Fruit fly (Drosophila melanogaster): ENCODE data around the gene CG11911.

The CG11911 gene

dm6 chr2L:273603-274002 is 47.4 kb downstream of the CG11911 start, which contains the start of the genes mbm and CG11555 (continued):
- TF ChIP-seq CG4617 (GFP tag; optimal IDR thresholded peaks at IDR 0.05; ENCODE audit: borderline replicate concordance) (peak; percentile 10), nau (GFP tag; optimal IDR thresholded peaks at IDR 0.05) (no peak), CG18476 (GFP tag; optimal IDR thresholded peaks at IDR 0.05) (no peak), da (GFP tag; optimal IDR thresholded peaks at IDR 0.05) (no peak), CG12104 (GFP tag; optimal IDR thresholded peaks at IDR 0.05) (no peak), CG7556 (GFP tag; optimal IDR thresholded peaks at IDR 0.05) (no peak), Drgx (GFP tag; IDR thresholded peaks at IDR 0.05) (no peak), gsb (GFP tag; IDR thresholded peaks at IDR 0.05) (no peak), CG10209 (GFP tag; optimal IDR thresholded peaks at IDR 0.05) (no peak), CG6689 (GFP tag; IDR thresholded peaks at IDR 0.05) (no peak), Bdp1 (GFP tag; optimal IDR thresholded peaks at IDR 0.05) (no peak), Sox102F (GFP tag; optimal IDR thresholded peaks at IDR 0.05) (no peak), CG6791 (GFP tag; IDR thresholded peaks at IDR 0.05; ENCODE audit: partially characterized antibody) (no peak), ftz-f1 (GFP tag; optimal IDR thresholded peaks at IDR 0.05) (no peak), ab (GFP tag; optimal IDR thresholded peaks at IDR 0.05) (no peak), grau (tag; optimal IDR thresholded peaks at IDR 0.05) (peak; percentile 60), aop (GFP tag; IDR thresholded peaks at IDR 0.05) (no peak), HHEX (GFP tag; optimal IDR thresholded peaks at IDR 0.05) (no peak), Meics (GFP tag; optimal IDR thresholded peaks at IDR 0.05) (peak; percentile 40), E2f1 (GFP tag; IDR thresholded peaks at IDR 0.05) (no peak), Fer2 (tag; optimal IDR thresholded peaks at IDR 0.05) (no peak), Sox100B (GFP tag; optimal IDR thresholded peaks at IDR 0.05) (no peak), luna (GFP tag; optimal IDR thresholded peaks at IDR 0.05) (no peak), Ravus (GFP tag; IDR thresholded peaks at IDR 0.05) (no peak), ham (GFP tag; IDR thresholded peaks at IDR 0.05) (no peak), gcm (GFP tag; optimal IDR thresholded peaks at IDR 0.05) (peak; percentile 10), cas (GFP tag; IDR thresholded peaks at IDR 0.05) (no peak), unc-4 (GFP tag; IDR thresholded peaks at IDR 0.05; ENCODE audit: partially characterized antibody) (peak; percentile 70; the same call in 1 of the 2 replicates), onecut (GFP tag; IDR thresholded peaks at IDR 0.05) (no peak), Atf6 (GFP tag; IDR thresholded peaks at IDR 0.05) (no peak), ewg (GFP tag; optimal IDR thresholded peaks at IDR 0.05) (no peak), fd3F (GFP tag; optimal IDR thresholded peaks at IDR 0.05) (no peak), Eip74EF (GFP tag; optimal IDR thresholded peaks at IDR 0.05) (no peak), C15 (GFP tag; IDR thresholded peaks at IDR 0.05) (no peak), CG18619 (GFP tag; optimal IDR thresholded peaks at IDR 0.05) (no peak), CG12299 (tag; optimal IDR thresholded peaks at IDR 0.05) (no peak), CG2889 (GFP tag; IDR thresholded peaks at IDR 0.05) (no peak), sens (GFP tag) (no peak), CG10267 (tag; optimal IDR thresholded peaks at IDR 0.05) (peak; percentile 6), slp2 (GFP tag; optimal IDR thresholded peaks at IDR 0.05) (no peak), CG6765 (GFP tag; optimal IDR thresholded peaks at IDR 0.05) (no peak), CG42726 (GFP tag; IDR thresholded peaks at IDR 0.05; ENCODE audit: partially characterized antibody) (no peak), Doc2 (GFP tag; IDR thresholded peaks at IDR 0.05) (no peak), dysf (GFP tag; IDR thresholded peaks at IDR 0.05) (peak; percentile 24; the same call in 1 of the 3 replicates), phol (tag; optimal IDR thresholded peaks at IDR 0.05) (peak; percentile 56), amos (GFP tag; IDR thresholded peaks at IDR 0.05; ENCODE audit: partially characterized antibody) (peak; percentile 34; the same call in 1 of the 2 replicates), CG7987 (GFP tag; optimal IDR thresholded peaks at IDR 0.05) (no peak), Nf-YB (GFP tag; optimal IDR thresholded peaks at IDR 0.05) (peak; percentile 44), az2 (GFP tag; optimal IDR thresholded peaks at IDR 0.05) (no peak), BEAF-32 (GFP tag; optimal IDR thresholded peaks at IDR 0.05) (peak; percentile 58), esg (GFP tag; conservative IDR thresholded peaks at IDR 0.05) (no peak)
